Worm (Caenorhabditis elegans): ENCODE data around the gene csn-1.

csn-1 gene

ce11 chrV:17855889-17856288, 14.6 kb downstream of the csn-1 start, which contains the start of gene tcc-1:
Gene tcc-1, minus strand, starts transcription at chrV:17855989.
- no peak for TF ChIP-seq ahr-1 (tag; optimal IDR thresholded peaks at IDR 0.05)

DNA sequence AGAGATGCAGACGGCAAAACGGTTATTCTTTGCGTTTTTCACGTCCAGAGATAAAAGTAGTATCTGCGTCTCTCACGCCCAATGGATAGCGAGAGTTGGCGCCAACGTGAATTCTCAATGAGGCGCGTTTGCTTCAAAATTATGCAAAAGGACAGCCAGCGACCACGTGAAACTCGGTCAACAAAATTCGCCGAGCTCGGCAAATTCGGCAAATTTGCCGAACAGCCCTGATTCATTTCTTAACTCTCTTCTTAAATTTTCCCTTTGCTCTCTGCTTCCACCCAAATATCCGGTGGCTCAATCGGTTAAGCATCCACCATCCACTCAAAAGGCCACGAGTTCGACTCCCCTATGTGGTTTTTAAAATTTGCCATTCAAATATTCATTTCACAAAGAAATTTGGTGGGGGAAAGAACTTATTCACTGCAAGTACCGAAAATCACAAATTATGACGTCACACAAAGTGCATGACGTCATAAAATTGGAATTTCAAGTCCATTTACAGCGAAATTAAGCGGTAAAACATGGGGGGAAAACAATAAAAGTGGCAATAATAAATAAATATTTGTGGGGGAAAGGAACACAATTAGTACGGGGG, 25.0 kb downstream of the csn-1 start:
- TF ChIP-seq ets-4 (tag; optimal IDR thresholded peaks at IDR 0.05) (no peak), Y22D7AL.16 (tag; optimal IDR thresholded peaks at IDR 0.05) (no peak), ceh-31 (tag; optimal IDR thresholded peaks at IDR 0.05) (no peak), ref-2 (tag; optimal IDR thresholded peaks at IDR 0.05) (no peak), npax-4 (tag; optimal IDR thresholded peaks at IDR 0.05) (no peak), ztf-16 (tag; optimal IDR thresholded peaks at IDR 0.05) (no peak), pag-3 (tag; optimal IDR thresholded peaks at IDR 0.05; ENCODE audit: borderline replicate concordance) (no peak), K02D7.2 (tag; optimal IDR thresholded peaks at IDR 0.05) (no peak), hlh-15 (tag; optimal IDR thresholded peaks at IDR 0.05) (no peak), hlh-8 (tag; optimal IDR thresholded peaks at IDR 0.05) (no peak), C38D4.7 (GFP tag; optimal IDR thresholded peaks at IDR 0.05) (no peak), hlh-13 (GFP tag; optimal IDR thresholded peaks at IDR 0.05) (no peak), ceh-19 (GFP tag; optimal IDR thresholded peaks at IDR 0.05) (no peak), odd-2 (tag; optimal IDR thresholded peaks at IDR 0.05) (no peak), hlh-30 (tag; optimal IDR thresholded peaks at IDR 0.05; ENCODE audit: insufficient read depth) (no peak), K09A11.1 (tag; optimal IDR thresholded peaks at IDR 0.05; ENCODE audit: insufficient read depth) (no peak), pros-1 (tag; optimal IDR thresholded peaks at IDR 0.05) (no peak), hlh-6 (tag; optimal IDR thresholded peaks at IDR 0.05) (no peak)

DNA sequence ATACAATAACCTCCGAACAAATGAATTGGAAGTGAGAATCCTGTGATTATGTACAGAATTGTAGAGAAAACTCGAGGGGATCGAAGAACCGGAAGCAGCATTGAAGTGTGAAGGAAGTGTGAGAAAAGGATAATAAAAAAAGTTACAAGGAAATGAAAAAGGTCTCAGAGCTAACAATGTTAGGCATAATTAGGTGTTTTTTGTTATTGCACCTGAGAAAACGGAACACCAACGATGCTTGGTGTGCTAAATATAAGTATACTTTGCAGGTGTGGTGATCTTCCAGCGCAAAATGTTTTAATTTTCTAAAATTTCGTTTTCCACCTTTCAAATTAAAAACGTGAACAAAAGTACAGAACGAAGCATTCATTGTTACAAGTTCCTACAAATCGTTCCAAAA, 26.3 kb downstream of the csn-1 start, which contains the start of gene srh-286:
srh-286 (minus strand) TSS at position 101 of the 400 bp plus-strand sequence.
- TF ChIP-seq T23F11.4 (GFP tag; optimal IDR thresholded peaks at IDR 0.05): no peak
- no peak for TF ChIP-seq odd-2 (tag; optimal IDR thresholded peaks at IDR 0.05)
- no peak for TF ChIP-seq dmd-4 (tag; optimal IDR thresholded peaks at IDR 0.05; ENCODE audit: borderline replicate concordance)
- TF ChIP-seq ceh-45 (GFP tag; IDR thresholded peaks at IDR 0.05): no peak
- no peak for TF ChIP-seq fkh-10 (GFP tag; optimal IDR thresholded peaks at IDR 0.05)
- no peak for TF ChIP-seq zip-5 (tag; optimal IDR thresholded peaks at IDR 0.05)

ce11 chrV:17831350-17831749, 39.1 kb downstream of the csn-1 start, which contains the start of gene srh-303:
Gene srh-303, plus strand, starts transcription at chrV:17831650.
- TF ChIP-seq ztf-16 (tag; optimal IDR thresholded peaks at IDR 0.05) (no peak), K02D7.2 (tag; optimal IDR thresholded peaks at IDR 0.05) (no peak), lim-6 (tag; optimal IDR thresholded peaks at IDR 0.05) (no peak), npax-4 (tag; optimal IDR thresholded peaks at IDR 0.05) (no peak), unc-86 (tag; optimal IDR thresholded peaks at IDR 0.05) (no peak), ref-2 (tag; optimal IDR thresholded peaks at IDR 0.05) (no peak), ceh-22 (tag; optimal IDR thresholded peaks at IDR 0.05) (no peak), unc-55 (GFP tag; optimal IDR thresholded peaks at IDR 0.05) (no peak), tbx-2 (tag; optimal IDR thresholded peaks at IDR 0.05) (no peak), eyg-1 (tag; optimal IDR thresholded peaks at IDR 0.05) (no peak), ceh-19 (GFP tag; optimal IDR thresholded peaks at IDR 0.05) (no peak), ceh-2 (tag; optimal IDR thresholded peaks at IDR 0.05) (no peak), sox-4 (tag; optimal IDR thresholded peaks at IDR 0.05) (no peak), tbx-7 (tag; optimal IDR thresholded peaks at IDR 0.05) (no peak), fkh-6 (tag; optimal IDR thresholded peaks at IDR 0.05) (no peak), C38D4.7 (GFP tag; optimal IDR thresholded peaks at IDR 0.05) (no peak), syd-9 (tag; optimal IDR thresholded peaks at IDR 0.05) (no peak), ceh-34 (tag; optimal IDR thresholded peaks at IDR 0.05) (no peak), dmd-4 (tag; optimal IDR thresholded peaks at IDR 0.05; ENCODE audit: borderline replicate concordance) (no peak), rnt-1 (tag; optimal IDR thresholded peaks at IDR 0.05) (no peak)
